Worm (Caenorhabditis elegans): ENCODE data around the gene sre-12.

Gene sre-12

DNA sequence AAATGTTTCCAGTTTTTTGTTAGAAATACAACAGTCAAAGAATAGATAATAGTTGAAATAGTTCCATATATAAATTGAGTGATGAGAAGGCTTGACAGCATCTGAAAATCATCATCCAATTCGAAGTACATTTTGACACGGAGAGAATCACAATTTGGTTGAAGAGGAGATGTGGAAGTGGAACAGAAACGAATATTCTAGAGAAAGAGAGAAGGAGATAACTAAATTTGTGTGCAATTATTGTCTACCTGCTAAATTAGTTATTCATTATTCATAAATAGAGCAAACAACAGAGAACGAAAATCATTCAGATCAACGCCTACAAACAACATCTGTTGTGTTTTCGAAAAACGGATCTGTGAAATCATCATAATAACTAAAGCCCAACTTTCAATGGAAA is 25.1 kb downstream of the sre-12 start, which contains the start of gene srg-31:
srg-31 (minus strand) TSS at position 101 of the 400 bp plus-strand sequence.
- TF ChIP-seq sea-1 (GFP tag; conservative IDR thresholded peaks at IDR 0.05) (no peak), tbx-37 (GFP tag; conservative IDR thresholded peaks at IDR 0.05) (no peak), ceh-13 (GFP tag; optimal IDR thresholded peaks at IDR 0.05) (no peak), hnd-1 (tag; optimal IDR thresholded peaks at IDR 0.05) (no peak), ceh-36 (tag; optimal IDR thresholded peaks at IDR 0.05) (no peak), aly-1 (tag; optimal IDR thresholded peaks at IDR 0.05) (no peak), F13C5.2 (tag; optimal IDR thresholded peaks at IDR 0.05) (no peak), ama-1 (optimal IDR thresholded peaks at IDR 0.05) (no peak), ets-7 (tag; optimal IDR thresholded peaks at IDR 0.05) (no peak), pes-1 (GFP tag; IDR thresholded peaks at IDR 0.05) (no peak), scrt-1 (GFP tag; IDR thresholded peaks at IDR 0.05) (no peak), B0310.2 (tag; optimal IDR thresholded peaks at IDR 0.05) (no peak), hmg-4 (GFP tag; optimal IDR thresholded peaks at IDR 0.05) (no peak), tra-4 (tag; optimal IDR thresholded peaks at IDR 0.05) (no peak), flt-1 (GFP tag; IDR thresholded peaks at IDR 0.05) (no peak), hmbx-1 (tag; optimal IDR thresholded peaks at IDR 0.05) (no peak), tbx-11 (GFP tag; IDR thresholded peaks at IDR 0.05) (no peak)

DNA sequence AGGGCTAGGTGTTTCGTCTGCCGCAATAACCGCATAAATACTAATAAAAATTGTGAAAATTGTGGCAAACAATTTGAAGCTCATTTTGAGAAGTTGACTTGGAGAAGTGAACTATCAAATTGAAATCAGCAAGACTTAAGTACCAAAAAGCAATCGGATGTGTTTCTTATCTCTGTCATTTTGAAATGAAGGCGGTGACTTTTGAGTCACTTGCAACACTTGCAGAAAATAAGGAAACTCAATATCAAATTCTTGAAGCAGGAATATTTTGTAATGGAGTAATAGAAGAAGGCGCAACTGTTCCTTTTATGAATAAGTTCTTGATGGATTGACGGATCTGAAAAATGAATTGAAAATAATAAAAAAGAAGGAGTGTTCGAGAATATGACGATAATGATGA is 27.6 kb downstream of the sre-12 start, which contains the start of gene T07H8.11:
T07H8.11 (minus strand) TSS at position 101 of the 400 bp plus-strand sequence.
- no peak for TF ChIP-seq hnd-1 (tag; optimal IDR thresholded peaks at IDR 0.05)
- no peak for TF ChIP-seq pes-1 (GFP tag; IDR thresholded peaks at IDR 0.05)
- no peak for TF ChIP-seq B0310.2 (tag; optimal IDR thresholded peaks at IDR 0.05)
- no peak for TF ChIP-seq sea-1 (GFP tag; conservative IDR thresholded peaks at IDR 0.05)
- TF ChIP-seq hmg-4 (GFP tag; optimal IDR thresholded peaks at IDR 0.05): no peak
- no peak for TF ChIP-seq ama-1 (optimal IDR thresholded peaks at IDR 0.05)
- TF ChIP-seq tbx-37 (GFP tag; conservative IDR thresholded peaks at IDR 0.05): no peak
- TF ChIP-seq aly-1 (tag; optimal IDR thresholded peaks at IDR 0.05): no peak
- TF ChIP-seq flt-1 (GFP tag; IDR thresholded peaks at IDR 0.05): no peak
- no peak for TF ChIP-seq scrt-1 (GFP tag; IDR thresholded peaks at IDR 0.05)
- TF ChIP-seq F13C5.2 (tag; optimal IDR thresholded peaks at IDR 0.05): no peak

DNA sequence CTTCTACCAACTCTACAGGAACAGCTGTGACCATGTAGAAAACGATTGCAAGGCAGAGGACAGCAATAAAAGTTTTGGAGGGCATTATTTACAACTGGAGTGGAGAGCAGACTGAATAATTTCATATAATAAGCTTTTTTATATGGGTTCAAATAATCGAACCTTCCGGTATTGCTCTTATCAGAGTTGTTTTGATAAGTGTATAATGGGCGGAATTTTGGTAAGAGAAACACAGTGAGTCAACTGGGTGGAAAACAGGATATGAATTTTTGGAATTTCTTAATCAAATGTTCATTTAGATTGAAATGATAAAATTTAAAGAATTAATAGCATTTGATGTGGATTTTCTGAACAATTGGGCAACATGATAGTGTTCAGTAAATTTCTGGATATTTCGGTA is 29.1 kb downstream of the sre-12 start, which contains the start of gene Y57E12B.11:
Y57E12B.11 (minus strand) TSS at position 101 of the 400 bp plus-strand sequence.
- TF ChIP-seq tra-4 (tag; optimal IDR thresholded peaks at IDR 0.05): no peak
- TF ChIP-seq B0310.2 (tag; optimal IDR thresholded peaks at IDR 0.05): no peak
- no peak for TF ChIP-seq hnd-1 (tag; optimal IDR thresholded peaks at IDR 0.05)
- no peak for TF ChIP-seq ama-1 (optimal IDR thresholded peaks at IDR 0.05)
- TF ChIP-seq aly-1 (tag; optimal IDR thresholded peaks at IDR 0.05): no peak
- TF ChIP-seq sea-1 (GFP tag; conservative IDR thresholded peaks at IDR 0.05): no peak
- no peak for TF ChIP-seq ceh-13 (GFP tag; optimal IDR thresholded peaks at IDR 0.05)
- no peak for TF ChIP-seq hmg-4 (GFP tag; optimal IDR thresholded peaks at IDR 0.05)
- TF ChIP-seq tbx-37 (GFP tag; conservative IDR thresholded peaks at IDR 0.05): no peak
- no peak for TF ChIP-seq ets-7 (tag; optimal IDR thresholded peaks at IDR 0.05)
- TF ChIP-seq hmbx-1 (tag; optimal IDR thresholded peaks at IDR 0.05): no peak
- TF ChIP-seq F13C5.2 (tag; optimal IDR thresholded peaks at IDR 0.05): no peak
- no peak for TF ChIP-seq scrt-1 (GFP tag; IDR thresholded peaks at IDR 0.05)
- TF ChIP-seq tbx-11 (GFP tag; IDR thresholded peaks at IDR 0.05): no peak
- no peak for TF ChIP-seq pes-1 (GFP tag; IDR thresholded peaks at IDR 0.05)
- no peak for TF ChIP-seq ceh-36 (tag; optimal IDR thresholded peaks at IDR 0.05)

DNA sequence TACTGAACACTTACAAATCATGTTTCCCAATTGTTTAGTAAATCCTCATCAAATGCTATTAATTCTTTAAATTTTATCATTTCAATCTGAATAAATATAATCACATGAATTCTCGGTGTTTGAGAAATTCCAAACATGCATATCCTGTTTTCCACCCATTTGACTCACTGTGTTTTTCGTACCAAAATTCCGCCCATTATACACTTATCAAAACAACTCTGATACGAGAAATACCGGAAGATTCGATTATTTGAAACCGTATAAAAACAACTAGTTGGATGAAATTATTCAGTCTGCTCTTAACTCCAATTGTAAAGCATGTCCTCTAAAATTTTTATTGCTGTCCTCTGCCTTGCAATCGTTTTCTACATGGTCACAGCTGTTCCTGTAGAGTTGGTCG is 30.7 kb downstream of the sre-12 start, which contains the start of gene Y57E12B.1:
Y57E12B.1 (plus strand) TSS at position 301 of the 400 bp plus-strand sequence.
- no peak for TF ChIP-seq ama-1 (optimal IDR thresholded peaks at IDR 0.05)
- no peak for TF ChIP-seq B0310.2 (tag; optimal IDR thresholded peaks at IDR 0.05)
- TF ChIP-seq pes-1 (GFP tag; IDR thresholded peaks at IDR 0.05): no peak
- TF ChIP-seq tbx-11 (GFP tag; IDR thresholded peaks at IDR 0.05): no peak
- no peak for TF ChIP-seq hnd-1 (tag; optimal IDR thresholded peaks at IDR 0.05)
- TF ChIP-seq hmbx-1 (tag; optimal IDR thresholded peaks at IDR 0.05): no peak
- no peak for TF ChIP-seq sea-1 (GFP tag; conservative IDR thresholded peaks at IDR 0.05)
- no peak for TF ChIP-seq F13C5.2 (tag; optimal IDR thresholded peaks at IDR 0.05)
- no peak for TF ChIP-seq hmg-4 (GFP tag; optimal IDR thresholded peaks at IDR 0.05)
- TF ChIP-seq ets-7 (tag; optimal IDR thresholded peaks at IDR 0.05): no peak
- TF ChIP-seq scrt-1 (GFP tag; IDR thresholded peaks at IDR 0.05): no peak
- TF ChIP-seq aly-1 (tag; optimal IDR thresholded peaks at IDR 0.05): no peak
- TF ChIP-seq flt-1 (GFP tag; IDR thresholded peaks at IDR 0.05): no peak
- TF ChIP-seq ceh-36 (tag; optimal IDR thresholded peaks at IDR 0.05): no peak
- no peak for TF ChIP-seq tbx-37 (GFP tag; conservative IDR thresholded peaks at IDR 0.05)
- no peak for TF ChIP-seq ceh-13 (GFP tag; optimal IDR thresholded peaks at IDR 0.05)
- no peak for TF ChIP-seq tra-4 (tag; optimal IDR thresholded peaks at IDR 0.05)

DNA sequence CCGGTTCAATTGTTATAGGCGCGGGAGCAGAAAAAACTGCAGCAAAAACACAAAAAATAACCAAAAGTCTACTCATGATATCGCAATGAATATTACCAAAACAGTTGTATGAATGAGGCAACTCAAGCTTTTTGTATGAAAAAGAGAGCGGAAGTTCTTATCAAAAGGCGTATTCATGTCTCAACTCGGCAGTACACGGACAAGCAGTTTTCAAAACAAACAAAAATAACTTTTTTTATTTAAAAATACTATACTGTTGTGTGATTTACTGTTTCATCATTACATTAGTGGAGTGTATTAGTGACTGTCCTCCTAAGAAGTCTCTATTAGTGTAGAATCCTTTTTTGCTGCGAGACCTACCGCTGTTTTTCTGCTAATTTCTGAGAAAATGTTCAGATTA is 31.5 kb downstream of the sre-12 start, which contains the start of gene Y57E12B.4:
Y57E12B.4 (minus strand) TSS at position 101 of the 400 bp plus-strand sequence.
- TF ChIP-seq F13C5.2 (tag; optimal IDR thresholded peaks at IDR 0.05) (no peak), aly-1 (tag; optimal IDR thresholded peaks at IDR 0.05) (no peak), sea-1 (GFP tag; conservative IDR thresholded peaks at IDR 0.05) (no peak), hmbx-1 (tag; optimal IDR thresholded peaks at IDR 0.05) (no peak), hmg-4 (GFP tag; optimal IDR thresholded peaks at IDR 0.05) (no peak), ama-1 (optimal IDR thresholded peaks at IDR 0.05) (no peak), hnd-1 (tag; optimal IDR thresholded peaks at IDR 0.05) (no peak), tbx-37 (GFP tag; conservative IDR thresholded peaks at IDR 0.05) (no peak), scrt-1 (GFP tag; IDR thresholded peaks at IDR 0.05) (no peak), B0310.2 (tag; optimal IDR thresholded peaks at IDR 0.05) (no peak), ceh-36 (tag; optimal IDR thresholded peaks at IDR 0.05) (no peak), tra-4 (tag; optimal IDR thresholded peaks at IDR 0.05) (no peak), tbx-11 (GFP tag; IDR thresholded peaks at IDR 0.05) (no peak), ceh-13 (GFP tag; optimal IDR thresholded peaks at IDR 0.05) (no peak), ets-7 (tag; optimal IDR thresholded peaks at IDR 0.05) (no peak), pes-1 (GFP tag; IDR thresholded peaks at IDR 0.05) (no peak), flt-1 (GFP tag; IDR thresholded peaks at IDR 0.05) (no peak)

DNA sequence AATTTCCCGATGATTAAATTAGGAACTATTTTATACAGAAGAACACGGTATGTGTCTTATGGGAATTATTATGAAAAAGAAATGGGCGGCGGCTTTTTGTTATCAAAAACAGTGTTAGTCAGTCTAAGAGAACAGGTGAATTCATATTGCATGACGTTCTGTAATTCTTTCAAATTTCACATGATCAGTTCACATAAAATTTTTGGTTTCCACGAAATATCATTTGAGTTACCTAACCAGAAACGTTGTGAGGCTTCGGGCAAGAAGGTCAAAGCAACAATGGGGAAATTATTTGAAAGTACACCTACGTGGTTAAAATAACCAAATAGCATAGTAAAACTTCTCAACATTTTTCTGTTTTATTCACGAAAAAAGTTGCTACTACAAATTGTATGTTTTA is 43.0 kb downstream of the sre-12 start, which contains the start of gene Y57E12B.10:
Y57E12B.10 (minus strand) TSS at position 101 of the 400 bp plus-strand sequence.
- no peak for TF ChIP-seq tbx-11 (GFP tag; IDR thresholded peaks at IDR 0.05)
- TF ChIP-seq aly-1 (tag; optimal IDR thresholded peaks at IDR 0.05): no peak
- TF ChIP-seq flt-1 (GFP tag; IDR thresholded peaks at IDR 0.05): no peak
- TF ChIP-seq ama-1 (optimal IDR thresholded peaks at IDR 0.05): no peak
- no peak for TF ChIP-seq tbx-37 (GFP tag; conservative IDR thresholded peaks at IDR 0.05)
- no peak for TF ChIP-seq F13C5.2 (tag; optimal IDR thresholded peaks at IDR 0.05)

DNA sequence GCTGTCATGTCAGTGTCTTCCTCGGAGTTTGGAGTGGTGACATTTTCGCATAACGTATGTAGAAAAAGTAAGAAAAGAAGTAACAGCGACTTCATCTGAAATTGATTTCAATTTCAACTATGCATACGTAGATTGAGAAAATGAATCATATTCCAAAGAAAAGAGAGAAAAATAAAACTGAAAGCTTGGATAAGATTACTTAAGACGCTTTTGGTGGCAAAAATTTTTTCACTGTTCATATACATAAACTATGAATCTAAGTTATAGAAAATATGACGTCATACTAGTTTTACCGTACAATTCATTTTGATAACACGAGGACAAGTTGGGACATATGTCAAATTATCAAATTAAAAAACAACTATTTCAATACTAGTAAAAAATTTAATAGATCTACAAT is 44.7 kb downstream of the sre-12 start, which contains the start of gene lipl-6:
lipl-6 (minus strand) TSS at position 101 of the 400 bp plus-strand sequence.
- TF ChIP-seq hmbx-1 (tag; optimal IDR thresholded peaks at IDR 0.05) (no peak), sea-1 (GFP tag; conservative IDR thresholded peaks at IDR 0.05) (no peak), B0310.2 (tag; optimal IDR thresholded peaks at IDR 0.05) (no peak), tra-4 (tag; optimal IDR thresholded peaks at IDR 0.05) (no peak), tbx-37 (GFP tag; conservative IDR thresholded peaks at IDR 0.05) (no peak), scrt-1 (GFP tag; IDR thresholded peaks at IDR 0.05) (no peak), tbx-11 (GFP tag; IDR thresholded peaks at IDR 0.05) (no peak), ama-1 (optimal IDR thresholded peaks at IDR 0.05) (no peak), hmg-4 (GFP tag; optimal IDR thresholded peaks at IDR 0.05) (no peak), hnd-1 (tag; optimal IDR thresholded peaks at IDR 0.05) (no peak), F13C5.2 (tag; optimal IDR thresholded peaks at IDR 0.05) (no peak), flt-1 (GFP tag; IDR thresholded peaks at IDR 0.05) (no peak), ceh-36 (tag; optimal IDR thresholded peaks at IDR 0.05) (no peak)

Data from whole organism, early embryonic.